Worm (Caenorhabditis elegans) whole organism, young adult: Measurements from ENCODE around the gene F54C8.7.

Experiments
- B0035.1 ChIP-seq: sonication (generic microtip); optimal IDR thresholded peaks from 2 replicates; lab custom pipeline; 2016; ENCODE audit warnings: missing genetic modification characterization, mild to moderate bottlenecking, missing compliant biosample characterization, missing genotype, missing genetic modification reagents
- B0336.3 ChIP-seq: fragments of 200-800 bp; sonication (Bioruptor generic); IDR thresholded peaks from 2 replicates; pipeline ENCODE4 v1.3.6; 2022; ENCODE audit warnings: missing genetic modification characterization, missing compliant biosample characterization
- F10E7.11 ChIP-seq: sonication (generic microtip); optimal IDR thresholded peaks from 2 replicates; lab custom pipeline; 2017; ENCODE audit warnings: mild to moderate bottlenecking, missing genetic modification characterization, moderate library complexity, missing compliant biosample characterization
- F49E8.2 ChIP-seq: sonication (generic microtip); optimal IDR thresholded peaks from 3 replicates; lab custom pipeline; 2017; ENCODE audit warnings: missing genetic modification characterization, mild to moderate bottlenecking, missing compliant biosample characterization, antibody characterized with exemption, moderate library complexity; ENCODE audit not compliant: insufficient read depth
- F52B5.7 ChIP-seq: sonication (generic microtip); optimal IDR thresholded peaks from 2 replicates; lab custom pipeline; 2016; ENCODE audit warnings: mild to moderate bottlenecking, missing genetic modification characterization, missing compliant biosample characterization
- F57A8.1 ChIP-seq: fragments of 200-800 bp; sonication (Bioruptor generic); optimal IDR thresholded peaks from 2 replicates; lab custom pipeline; 2018; ENCODE audit warnings: mild to moderate bottlenecking, missing genetic modification characterization, moderate library complexity, missing compliant biosample characterization
- F57C9.4 ChIP-seq: sonication (generic microtip); optimal IDR thresholded peaks from 2 replicates; lab custom pipeline; 2017; ENCODE audit warnings: mild to moderate bottlenecking, missing genetic modification characterization, missing compliant biosample characterization
- K11D2.4 ChIP-seq: fragments of 200-800 bp; sonication (Bioruptor generic); IDR thresholded peaks from 2 replicates; pipeline ENCODE4 v1.3.6; 2022; ENCODE audit warnings: missing genetic modification reagents, missing genetic modification characterization, missing compliant biosample characterization
- K12H6.12 ChIP-seq: fragments of 200-800 bp; sonication (Bioruptor generic); optimal IDR thresholded peaks from 2 replicates; lab custom pipeline; 2018; ENCODE audit warnings: mild to moderate bottlenecking, missing genetic modification characterization, missing compliant biosample characterization
- Y67H2A.10 ChIP-seq: fragments of 200-800 bp; sonication (Bioruptor generic); conservative IDR thresholded peaks from 2 replicates; pipeline ENCODE4 v1.3.6; 2022; ENCODE audit warnings: missing genetic modification reagents, missing genetic modification characterization, missing compliant biosample characterization
- aptf-3 ChIP-seq: fragments of 200-800 bp; sonication (Bioruptor generic); IDR thresholded peaks from 2 replicates; pipeline ENCODE4 v1.3.6; 2022; ENCODE audit warnings: missing genetic modification characterization, missing compliant biosample characterization
- atf-7 ChIP-seq: sonication (generic microtip); optimal IDR thresholded peaks from 2 replicates; lab custom pipeline; 2017; ENCODE audit warnings: mild to moderate bottlenecking, missing genetic modification characterization, missing compliant biosample characterization
- athp-1 ChIP-seq: sonication (generic microtip); optimal IDR thresholded peaks from 2 replicates; lab custom pipeline; 2017; ENCODE audit warnings: mild to moderate bottlenecking, missing genetic modification characterization, missing compliant biosample characterization
- attf-6 ChIP-seq: fragments of 200-800 bp; sonication (Bioruptor generic); IDR thresholded peaks from 2 replicates; pipeline ENCODE4 v1.3.6; 2022; ENCODE audit warnings: missing genetic modification reagents, missing genetic modification characterization, missing compliant biosample characterization
- bed-1 ChIP-seq: fragments of 200-800 bp; sonication (Bioruptor generic); IDR thresholded peaks from 2 replicates; pipeline ENCODE4 v1.3.6; 2022; ENCODE audit warnings: missing genetic modification reagents, missing genetic modification characterization, missing compliant biosample characterization
- cebp-2 ChIP-seq: fragments of 200-800 bp; sonication (Bioruptor generic); IDR thresholded peaks from 2 replicates; pipeline ENCODE4 v1.3.6; 2022; ENCODE audit warnings: missing genetic modification characterization, missing compliant biosample characterization
- chd-7 ChIP-seq: sonication (generic microtip); optimal IDR thresholded peaks from 2 replicates; lab custom pipeline; 2016; ENCODE audit warnings: mild to moderate bottlenecking, missing genetic modification characterization, moderate library complexity, missing compliant biosample characterization
- dpff-1 ChIP-seq: sonication (generic microtip); optimal IDR thresholded peaks from 2 replicates; lab custom pipeline; 2017; ENCODE audit warnings: mild to moderate bottlenecking, missing genetic modification characterization, missing compliant biosample characterization
- dpl-1 ChIP-seq: fragments of 150-350 bp; optimal IDR thresholded peaks from 2 replicates; lab custom pipeline; 2014; ENCODE audit warnings: missing biosample characterization, missing genetic modification reagents, missing genetic modification characterization
- egl-18 ChIP-seq: fragments of 200-800 bp; sonication (Bioruptor generic); IDR thresholded peaks from 2 replicates; pipeline ENCODE4 v1.3.6; 2022; ENCODE audit warnings: missing genetic modification reagents, missing genetic modification characterization, missing compliant biosample characterization
- fkh-3 ChIP-seq: sonication (generic microtip); optimal IDR thresholded peaks from 2 replicates; lab custom pipeline; 2016; ENCODE audit warnings: mild to moderate bottlenecking, missing genetic modification characterization, missing compliant biosample characterization
- hsf-1 ChIP-seq: fragments of 200-800 bp; sonication (Bioruptor generic); IDR thresholded peaks from 2 replicates; pipeline ENCODE4 v1.3.6; 2022; ENCODE audit warnings: missing genetic modification reagents, missing genetic modification characterization, missing compliant biosample characterization
- lag-1 ChIP-seq: fragments of 200-800 bp; sonication (Bioruptor generic); IDR thresholded peaks from 2 replicates; pipeline ENCODE4 v1.3.6; 2022; ENCODE audit warnings: missing genetic modification reagents, missing genetic modification characterization, missing compliant biosample characterization
- let-607 ChIP-seq, 2 experiments: fragments of 200-800 bp in 1 of 2; sonication (Bioruptor generic) in 1 of 2; sonication (generic microtip) in 1 of 2; optimal IDR thresholded peaks; 2 replicates each; lab custom pipeline; 2016 to 2018; ENCODE audit warnings: mild to moderate bottlenecking in 2 of 2, missing compliant biosample characterization in 2 of 2, missing genetic modification characterization in 2 of 2, moderate library complexity in 2 of 2, missing genotype in 1 of 2
- lin-26 ChIP-seq: fragments of 200-800 bp; sonication (Bioruptor generic); IDR thresholded peaks from 2 replicates; pipeline ENCODE4 v1.3.6; 2022; ENCODE audit warnings: missing genetic modification reagents, missing genetic modification characterization, missing compliant biosample characterization
- lin-54 ChIP-seq: fragments of 200-800 bp; sonication (Bioruptor generic); optimal IDR thresholded peaks from 2 replicates; lab custom pipeline; 2018; ENCODE audit warnings: mild to moderate bottlenecking, missing genetic modification characterization, missing compliant biosample characterization
- lir-1 ChIP-seq: fragments of 200-800 bp; sonication (Bioruptor generic); conservative IDR thresholded peaks from 2 replicates; pipeline ENCODE4 v1.3.6; 2022; ENCODE audit warnings: missing genetic modification reagents, missing genetic modification characterization, missing compliant biosample characterization
- lsl-1 ChIP-seq: fragments of 200-800 bp; sonication (Bioruptor generic); optimal IDR thresholded peaks from 2 replicates; lab custom pipeline; 2018; ENCODE audit warnings: mild to moderate bottlenecking, missing genetic modification characterization, moderate library complexity, missing compliant biosample characterization
- madf-6 ChIP-seq: fragments of 200-800 bp; sonication (Bioruptor generic); IDR thresholded peaks from 2 replicates; pipeline ENCODE4 v1.3.6; 2022; ENCODE audit warnings: missing genetic modification reagents, missing genetic modification characterization, missing compliant biosample characterization
- mes-4 ChIP-seq: sonication (generic microtip); optimal IDR thresholded peaks from 2 replicates; lab custom pipeline; 2016; ENCODE audit warnings: missing genotype, missing genetic modification characterization, missing compliant biosample characterization
- mxl-1 ChIP-seq: sonication (generic microtip); optimal IDR thresholded peaks from 2 replicates; lab custom pipeline; 2016; ENCODE audit warnings: missing genetic modification characterization, missing compliant biosample characterization
- nhr-120 ChIP-seq: fragments of 200-800 bp; sonication (Bioruptor generic); IDR thresholded peaks from 2 replicates; pipeline ENCODE4 v1.3.6; 2022; ENCODE audit warnings: missing genetic modification characterization, missing compliant biosample characterization
- nhr-179 ChIP-seq: sonication (generic microtip); optimal IDR thresholded peaks from 2 replicates; lab custom pipeline; 2016; ENCODE audit warnings: mild to moderate bottlenecking, missing genetic modification characterization, missing compliant biosample characterization
- nhr-27 ChIP-seq: fragments of 200-800 bp; sonication (Bioruptor generic); optimal IDR thresholded peaks from 2 replicates; lab custom pipeline; 2018; ENCODE audit warnings: mild to moderate bottlenecking, missing genetic modification characterization, moderate library complexity, missing compliant biosample characterization
- rcor-1 ChIP-seq: fragments of 200-800 bp; sonication (Bioruptor generic); IDR thresholded peaks from 2 replicates; pipeline ENCODE4 v1.3.6; 2022; ENCODE audit warnings: missing genetic modification reagents, missing genetic modification characterization, missing compliant biosample characterization
- repo-1 ChIP-seq: sonication (generic microtip); optimal IDR thresholded peaks from 2 replicates; lab custom pipeline; 2017; ENCODE audit warnings: mild to moderate bottlenecking, missing genetic modification characterization, missing compliant biosample characterization
- rpc-1 ChIP-seq, 2 experiments: fragments of 150-350 bp in 1 of 2; sonication (generic microtip) in 1 of 2; optimal IDR thresholded peaks; 2 replicates each; lab custom pipeline; 2014 to 2018; ENCODE audit warnings: missing biosample characterization in 1 of 2, missing genetic modification characterization in 1 of 2, missing genetic modification reagents in 1 of 2, missing genotype in 1 of 2
- snpc-1.1 ChIP-seq: sonication (generic microtip); optimal IDR thresholded peaks from 2 replicates; lab custom pipeline; 2017; ENCODE audit warnings: missing genetic modification characterization, mild to moderate bottlenecking, missing compliant biosample characterization, antibody characterized with exemption, moderate library complexity, missing genotype, missing genetic modification reagents; ENCODE audit not compliant: insufficient read depth
- snpc-3.4 ChIP-seq: sonication (generic microtip); optimal IDR thresholded peaks from 2 replicates; lab custom pipeline; 2017; ENCODE audit warnings: missing genetic modification characterization, mild to moderate bottlenecking, missing compliant biosample characterization, antibody characterized with exemption, moderate library complexity, missing genotype, missing genetic modification reagents
- somi-1 ChIP-seq: fragments of 200-800 bp; sonication (Bioruptor generic); optimal IDR thresholded peaks from 2 replicates; lab custom pipeline; 2018; ENCODE audit warnings: mild to moderate bottlenecking, missing genetic modification characterization, missing compliant biosample characterization
- sptf-2 ChIP-seq: fragments of 200-800 bp; sonication (Bioruptor generic); optimal IDR thresholded peaks from 2 replicates; lab custom pipeline; 2018; ENCODE audit warnings: mild to moderate bottlenecking, missing genetic modification characterization, missing compliant biosample characterization
- tbx-9 ChIP-seq: sonication (generic microtip); optimal IDR thresholded peaks from 2 replicates; lab custom pipeline; 2016; ENCODE audit warnings: borderline replicate concordance, missing genetic modification characterization, inconsistent platforms, missing compliant biosample characterization
- tlf-1 ChIP-seq: fragments of 200-800 bp; sonication (Bioruptor generic); optimal IDR thresholded peaks from 2 replicates; lab custom pipeline; 2018; ENCODE audit warnings: mild to moderate bottlenecking, missing genetic modification characterization, missing compliant biosample characterization
- unc-130 ChIP-seq: sonication (generic microtip); optimal IDR thresholded peaks from 2 replicates; lab custom pipeline; 2016; ENCODE audit warnings: missing genetic modification reagents, missing genetic modification characterization, missing compliant biosample characterization
- unc-62 ChIP-seq: fragments of 150-350 bp; optimal IDR thresholded peaks from 2 replicates; lab custom pipeline; 2014; ENCODE audit warnings: missing biosample characterization, missing genetic modification reagents, missing genetic modification characterization
- ztf-18 ChIP-seq: sonication (generic microtip); optimal IDR thresholded peaks from 2 replicates; lab custom pipeline; 2016; ENCODE audit warnings: missing genotype, mild to moderate bottlenecking, missing genetic modification characterization, missing compliant biosample characterization
- ztf-25 ChIP-seq: fragments of 200-800 bp; sonication (Bioruptor generic); IDR thresholded peaks from 2 replicates; pipeline ENCODE4 v1.3.6; 2022; ENCODE audit warnings: missing genetic modification reagents, missing genetic modification characterization, missing compliant biosample characterization
- ztf-26 ChIP-seq: sonication (generic microtip); optimal IDR thresholded peaks from 2 replicates; lab custom pipeline; 2017; ENCODE audit warnings: missing genetic modification characterization, missing compliant biosample characterization

The F54C8.7 gene

ce11 chrIII:9462785-9463467 is 9.1 kb upstream of the F54C8.7 start (continued):
- peak; percentile 60 for TF ChIP-seq fkh-3 (tag; lab: Kevin White, UChicago)
- no peak for TF ChIP-seq unc-62 (GFP tag; lab: Kevin White, UChicago)
- TF ChIP-seq madf-6: peak; percentile 41; the same call in 1 of the 2 replicates
- TF ChIP-seq F10E7.11 (tag; lab: Kevin White, UChicago): no peak
- TF ChIP-seq hsf-1 (GFP tag; lab: Robert Waterston, UW): 0 out of 2 replicates have a peak, but pooled peaks have one; percentile 24
- no peak for TF ChIP-seq ztf-25 (GFP tag; lab: Robert Waterston, UW)
- TF ChIP-seq K11D2.4: no peak
- no peak for TF ChIP-seq lir-1 (GFP tag; lab: Robert Waterston, UW)
- TF ChIP-seq egl-18 (GFP tag; lab: Robert Waterston, UW): no peak
- no peak for TF ChIP-seq Y67H2A.10 (GFP tag; lab: Robert Waterston, UW)
- no peak for TF ChIP-seq nhr-179 (tag; lab: Kevin White, UChicago)
- no peak for TF ChIP-seq F52B5.7
- TF ChIP-seq lin-54 (GFP tag; lab: Kevin White, UChicago): peak; percentile 48
- TF ChIP-seq B0336.3: peak; percentile 89
- TF ChIP-seq rpc-1 (optimal IDR thresholded peaks at IDR 0.05; lab: Kevin White, UChicago): no peak
- no peak for TF ChIP-seq rpc-1 (tag; optimal IDR thresholded peaks at IDR 0.05; lab: Kevin White, UChicago)
- TF ChIP-seq somi-1 (GFP tag; lab: Kevin White, UChicago): no peak
- TF ChIP-seq aptf-3 (GFP tag; lab: Robert Waterston, UW): no peak
- TF ChIP-seq tbx-9 (tag; lab: Kevin White, UChicago): peak; percentile 43
- TF ChIP-seq lag-1 (GFP tag; lab: Robert Waterston, UW): no peak
- peak; percentile 27 for TF ChIP-seq unc-130 (GFP tag; lab: Kevin White, UChicago)
- no peak for TF ChIP-seq ztf-26
- no peak for TF ChIP-seq nhr-27 (tag; lab: Kevin White, UChicago)
- no peak for TF ChIP-seq mxl-1
- peak; percentile 58 for TF ChIP-seq F49E8.2 (tag; lab: Kevin White, UChicago)
- peak in 1 of 2 experiments; percentile 13 for TF ChIP-seq let-607 (tag; optimal IDR thresholded peaks at IDR 0.05; lab: Kevin White, UChicago)
- no peak for TF ChIP-seq chd-7 (tag; lab: Kevin White, UChicago)
- TF ChIP-seq dpl-1 (GFP tag; lab: Kevin White, UChicago): no peak
- TF ChIP-seq nhr-120: no peak
- peak; percentile 33 for TF ChIP-seq snpc-1.1 (tag; lab: Kevin White, UChicago)
- TF ChIP-seq cebp-2 (GFP tag; lab: Robert Waterston, UW): no peak
- no peak for TF ChIP-seq K12H6.12 (tag; lab: Kevin White, UChicago)
- peak; percentile 20 for TF ChIP-seq B0035.1 (tag; lab: Kevin White, UChicago)
- TF ChIP-seq athp-1 (tag; lab: Kevin White, UChicago): peak; percentile 77
- peak; percentile 30 for TF ChIP-seq tlf-1 (GFP tag; lab: Kevin White, UChicago)
- no peak for TF ChIP-seq F57A8.1 (GFP tag; lab: Kevin White, UChicago)
- peak; percentile 37 for TF ChIP-seq repo-1
- no peak for TF ChIP-seq atf-7 (tag; lab: Kevin White, UChicago)
- 0 out of 2 replicates have a peak, but pooled peaks have one; percentile 21 for TF ChIP-seq attf-6
- TF ChIP-seq bed-1: no peak
- peak; percentile 1 for TF ChIP-seq lsl-1
- TF ChIP-seq rcor-1 (GFP tag; lab: Robert Waterston, UW): no peak
- no peak for TF ChIP-seq snpc-3.4 (tag; lab: Kevin White, UChicago)
- no peak for TF ChIP-seq mes-4 (tag; lab: Kevin White, UChicago)
- no peak for TF ChIP-seq lin-26 (GFP tag; lab: Robert Waterston, UW)
- peak; percentile 30 for TF ChIP-seq dpff-1 (tag; lab: Kevin White, UChicago)
- no peak for TF ChIP-seq sptf-2 (GFP tag; lab: Kevin White, UChicago)
- no peak for TF ChIP-seq ztf-18
- no peak for TF ChIP-seq F57C9.4
